Fruit fly (Drosophila melanogaster) whole organism, wandering third instar larva: ENCODE measurements around the gene CG11726.

Source experiments
- HLH106 ChIP-seq: fragments of 200-800 bp; optimal IDR thresholded peaks from 3 replicates; lab custom pipeline; 2019; ENCODE audit warnings: missing biosample characterization, mild to moderate bottlenecking, missing genetic modification characterization, moderate library complexity
- Rel ChIP-seq, 2 experiments: fragments of 200-800 bp; sonication (Bioruptor generic) in 1 of 2; optimal IDR thresholded peaks; 2 replicates in 1 of 2; 3 replicates in 1 of 2; lab custom pipeline; 2016 to 2019; ENCODE audit warnings: mild to moderate bottlenecking in 2 of 2, missing biosample characterization in 2 of 2, missing genetic modification characterization in 2 of 2, moderate library complexity in 1 of 2
- pan ChIP-seq: fragments of >200 bp; optimal IDR thresholded peaks from 2 replicates; lab custom pipeline; 2017
- psq ChIP-seq: fragments of 200-800 bp; sonication (Bioruptor generic); optimal IDR thresholded peaks from 3 replicates; lab custom pipeline; 2017; ENCODE audit warnings: missing biosample characterization, mild to moderate bottlenecking, missing genetic modification characterization, moderate library complexity
- sv ChIP-seq: fragments of 200-800 bp; sonication (Bioruptor generic); optimal IDR thresholded peaks from 3 replicates; lab custom pipeline; 2016; ENCODE audit warnings: missing biosample characterization, missing genetic modification characterization
- usp ChIP-seq: fragments of >200 bp; optimal IDR thresholded peaks from 2 replicates; lab custom pipeline; 2017; ENCODE audit warnings: missing biosample characterization, missing genetic modification characterization

DNA sequence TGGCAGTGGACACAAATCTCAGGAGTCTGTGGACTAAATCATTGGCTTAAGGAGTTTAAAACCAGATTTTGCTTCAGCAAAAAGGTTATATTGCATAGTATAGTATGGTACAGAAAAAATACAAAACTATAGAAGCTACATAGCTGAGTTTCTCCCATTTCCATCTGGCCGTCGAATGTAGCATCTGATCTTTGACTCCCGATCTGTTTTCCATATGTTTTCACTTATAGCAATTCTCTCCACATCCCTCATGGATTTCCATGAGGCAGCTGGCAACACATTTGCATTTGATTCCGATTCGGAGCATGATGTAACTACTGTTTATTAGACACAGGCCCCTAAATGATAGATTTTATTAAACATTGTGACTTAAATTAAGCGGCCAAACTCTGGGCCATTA, 46.3 kb downstream of the CG11726 start:
- TF ChIP-seq pan (no peak), usp (GFP tag; lab: Kevin White, UChicago) (no peak), sv (GFP tag; lab: Kevin White, UChicago) (no peak), psq (GFP tag; lab: Kevin White, UChicago) (no peak), Rel (GFP tag; optimal IDR thresholded peaks at IDR 0.05; lab: Kevin White, UChicago) (no peak), Rel (tag; optimal IDR thresholded peaks at IDR 0.05; lab: Kevin White, UChicago) (no peak), HLH106 (tag; lab: Kevin White, UChicago) (no peak)
